Worm (Caenorhabditis elegans): ENCODE results near the gene hcp-2.

DNA sequence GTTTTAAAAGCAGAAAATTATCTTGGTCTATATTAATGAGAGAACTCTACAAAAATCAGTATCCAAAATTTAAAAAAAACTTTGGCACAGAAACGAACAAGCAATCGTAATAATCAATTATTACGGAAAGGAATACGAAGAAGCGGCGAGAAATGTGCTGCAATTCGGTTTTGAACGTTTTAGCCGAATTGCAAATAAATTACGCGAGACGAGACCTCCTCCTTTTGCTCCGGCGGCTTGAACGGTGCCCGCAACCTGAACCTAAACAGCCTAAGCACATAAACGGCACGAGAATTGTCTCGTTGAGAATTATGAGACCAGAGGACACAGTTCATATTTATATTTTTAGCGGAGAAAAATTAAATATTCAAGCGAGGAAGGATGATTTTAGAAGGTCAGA is 43.7 kb downstream of the hcp-2 start:
- TF ChIP-seq ama-1 (optimal IDR thresholded peaks at IDR 0.05) (no peak), hmg-4 (GFP tag; optimal IDR thresholded peaks at IDR 0.05) (no peak)

Measured in whole organism, early embryonic.